Worm (Caenorhabditis elegans) whole organism, late embryonic: ENCODE data around the gene R03H10.11.

Experiments
- F13H6.1 ChIP-seq: sonication (generic microtip); optimal IDR thresholded peaks from 2 replicates; lab custom pipeline; 2016; ENCODE audit warnings: missing genetic modification characterization, missing compliant biosample characterization
- ceh-14 ChIP-seq: sonication (generic microtip); optimal IDR thresholded peaks from 2 replicates; lab custom pipeline; 2016; ENCODE audit warnings: missing genotype, missing genetic modification characterization, missing compliant biosample characterization
- dmd-4 ChIP-seq: sonication (generic microtip); optimal IDR thresholded peaks from 2 replicates; lab custom pipeline; 2016; ENCODE audit warnings: borderline replicate concordance, missing genetic modification characterization, missing compliant biosample characterization
- pha-2 ChIP-seq: sonication (generic microtip); optimal IDR thresholded peaks from 2 replicates; lab custom pipeline; 2017; ENCODE audit warnings: mild to moderate bottlenecking, missing genetic modification characterization, missing compliant biosample characterization
- tbx-2 ChIP-seq: sonication (generic microtip); optimal IDR thresholded peaks from 2 replicates; lab custom pipeline; 2016; ENCODE audit warnings: missing genetic modification characterization, missing compliant biosample characterization

DNA sequence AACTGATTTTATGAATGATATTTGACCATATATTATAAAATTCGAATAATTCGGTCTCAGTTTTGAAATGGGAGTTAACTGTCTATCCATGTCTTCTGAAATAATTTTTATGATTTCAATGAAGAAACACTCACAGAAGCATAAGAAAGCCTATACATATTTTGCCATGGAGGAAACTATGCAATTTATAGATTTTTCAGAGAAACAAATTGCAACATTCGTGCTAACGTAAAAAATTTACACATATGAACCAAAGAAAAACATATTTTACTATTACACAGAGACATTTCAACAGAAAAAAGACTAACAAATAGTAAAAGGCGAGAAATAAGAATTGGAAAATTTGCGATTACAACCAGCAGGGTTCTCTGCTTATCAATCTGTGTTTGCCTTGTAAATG is 3.6 kb upstream of the R03H10.11 start, which contains the start of gene R03H10.7:
- TF ChIP-seq F13H6.1 (tag; lab: Kevin White, UChicago) (no peak), dmd-4 (no peak), ceh-14 (tag; lab: Kevin White, UChicago) (no peak), tbx-2 (tag; lab: Kevin White, UChicago) (no peak), pha-2 (tag; lab: Kevin White, UChicago) (no peak)
